Worm (Caenorhabditis elegans) whole organism, L1 larva: Measurements from ENCODE around the gene K09C4.7.

Source experiments
- F16B12.6 ChIP-seq: fragments of 150-350 bp; optimal IDR thresholded peaks from 2 replicates; lab custom pipeline; 2014; ENCODE audit warnings: missing biosample characterization, missing genetic modification characterization
- blmp-1 ChIP-seq: fragments of 150-350 bp; optimal IDR thresholded peaks from 2 replicates; lab custom pipeline; 2014; ENCODE audit warnings: missing biosample characterization, missing genetic modification characterization

ce11 chrX:3289183-3289582, 16.5 kb downstream of the K09C4.7 start, which contains the start of gene K09C4.4:
- TF ChIP-seq blmp-1 (tag; lab: Kevin White, UChicago) (no peak), F16B12.6 (tag; lab: Kevin White, UChicago) (no peak)
